Worm (Caenorhabditis elegans) whole organism, mixed stage, embryonic: ENCODE data around the gene srh-209.

Experiments
- M03D4.4 ChIP-seq: sonication (generic microtip); optimal IDR thresholded peaks from 2 replicates; lab custom pipeline; 2017; ENCODE audit warnings: mild to moderate bottlenecking, missing genetic modification characterization, missing compliant biosample characterization
- blmp-1 ChIP-seq: fragments of 150-350 bp; optimal IDR thresholded peaks from 2 replicates; lab custom pipeline; 2014; ENCODE audit warnings: missing biosample characterization, missing genetic modification characterization
- ceh-39 ChIP-seq: fragments of 150-350 bp; optimal IDR thresholded peaks from 2 replicates; lab custom pipeline; 2014; ENCODE audit warnings: missing biosample characterization, missing genetic modification characterization
- ceh-43 ChIP-seq: fragments of 200-800 bp; sonication (Bioruptor generic); optimal IDR thresholded peaks from 2 replicates; lab custom pipeline; 2018; ENCODE audit warnings: mild to moderate bottlenecking, missing genetic modification characterization, moderate library complexity, missing compliant biosample characterization
- ceh-83 ChIP-seq: fragments of 200-800 bp; sonication (Bioruptor generic); optimal IDR thresholded peaks from 2 replicates; lab custom pipeline; 2018; ENCODE audit warnings: mild to moderate bottlenecking, missing genetic modification characterization, missing compliant biosample characterization
- ces-1 ChIP-seq: fragments of 150-350 bp; optimal IDR thresholded peaks from 2 replicates; lab custom pipeline; 2014; ENCODE audit warnings: missing biosample characterization, missing genetic modification reagents, missing genetic modification characterization
- cnd-1 ChIP-seq: fragments of 200-800 bp; sonication (Bioruptor generic); optimal IDR thresholded peaks from 2 replicates; lab custom pipeline; 2018; ENCODE audit warnings: mild to moderate bottlenecking, missing genetic modification characterization, missing compliant biosample characterization
- drap-1 ChIP-seq: fragments of 200-800 bp; sonication (Bioruptor generic); optimal IDR thresholded peaks from 3 replicates; lab custom pipeline; 2018; ENCODE audit warnings: mild to moderate bottlenecking, missing genetic modification characterization, missing compliant biosample characterization
- elt-1 ChIP-seq: sonication (generic microtip); optimal IDR thresholded peaks from 2 replicates; lab custom pipeline; 2017; ENCODE audit warnings: missing genetic modification characterization, mild to moderate bottlenecking, missing compliant biosample characterization, antibody characterized with exemption, moderate library complexity, borderline replicate concordance; ENCODE audit not compliant: insufficient read depth
- elt-3 ChIP-seq: fragments of 150-350 bp; optimal IDR thresholded peaks from 2 replicates; lab custom pipeline; 2014; ENCODE audit warnings: missing biosample characterization, missing genetic modification characterization
- flh-1 ChIP-seq: fragments of 200-800 bp; sonication (Bioruptor generic); optimal IDR thresholded peaks from 2 replicates; lab custom pipeline; 2018; ENCODE audit warnings: mild to moderate bottlenecking, missing genetic modification characterization, moderate library complexity, missing compliant biosample characterization
- ham-2 ChIP-seq: fragments of 200-800 bp; sonication (Bioruptor generic); optimal IDR thresholded peaks from 2 replicates; lab custom pipeline; 2018; ENCODE audit warnings: mild to moderate bottlenecking, missing genetic modification characterization, missing compliant biosample characterization
- hlh-1 ChIP-seq: fragments of 150-350 bp; optimal IDR thresholded peaks from 2 replicates; lab custom pipeline; 2014; ENCODE audit warnings: missing biosample characterization, missing genetic modification reagents, missing genetic modification characterization
- lin-32 ChIP-seq: fragments of 200-800 bp; sonication (Bioruptor generic); optimal IDR thresholded peaks from 2 replicates; lab custom pipeline; 2018; ENCODE audit warnings: mild to moderate bottlenecking, missing genetic modification characterization, missing compliant biosample characterization
- lsy-2 ChIP-seq: fragments of 150-350 bp; optimal IDR thresholded peaks from 2 replicates; lab custom pipeline; 2014; ENCODE audit warnings: missing biosample characterization, missing genetic modification characterization
- mab-5 ChIP-seq: fragments of 150-350 bp; optimal IDR thresholded peaks from 2 replicates; lab custom pipeline; 2014; ENCODE audit warnings: missing biosample characterization, missing genetic modification characterization
- mep-1 ChIP-seq: fragments of 150-350 bp; optimal IDR thresholded peaks from 2 replicates; lab custom pipeline; 2017; ENCODE audit warnings: missing biosample characterization, missing genetic modification reagents, missing genetic modification characterization, inconsistent platforms
- mls-2 ChIP-seq: sonication (generic microtip); optimal IDR thresholded peaks from 2 replicates; lab custom pipeline; 2016; ENCODE audit warnings: mild to moderate bottlenecking, missing genetic modification characterization, moderate library complexity, missing compliant biosample characterization
- nhr-12 ChIP-seq: fragments of 150-350 bp; optimal IDR thresholded peaks from 2 replicates; lab custom pipeline; 2014; ENCODE audit warnings: missing biosample characterization, missing genetic modification characterization
- nhr-76 ChIP-seq: sonication (generic microtip); optimal IDR thresholded peaks from 2 replicates; lab custom pipeline; 2017; ENCODE audit warnings: missing biosample characterization, missing genetic modification characterization
- pha-4 ChIP-seq: fragments of 150-350 bp; optimal IDR thresholded peaks from 2 replicates; lab custom pipeline; 2018; ENCODE audit warnings: missing biosample characterization, missing genetic modification reagents, missing genetic modification characterization
- sem-2 ChIP-seq: fragments of 200-800 bp; sonication (Bioruptor generic); optimal IDR thresholded peaks from 2 replicates; lab custom pipeline; 2018; ENCODE audit warnings: mild to moderate bottlenecking, missing genetic modification characterization, missing compliant biosample characterization
- snpc-4 ChIP-seq: fragments of 150-350 bp; optimal IDR thresholded peaks from 2 replicates; lab custom pipeline; 2014; ENCODE audit warnings: missing biosample characterization, missing genetic modification characterization
- sptf-1 ChIP-seq: sonication (generic microtip); optimal IDR thresholded peaks from 2 replicates; lab custom pipeline; 2017; ENCODE audit warnings: mild to moderate bottlenecking, missing genetic modification characterization, moderate library complexity, missing compliant biosample characterization
- tbx-8 ChIP-seq: fragments of 200-800 bp; sonication (Bioruptor generic); optimal IDR thresholded peaks from 2 replicates; lab custom pipeline; 2018; ENCODE audit warnings: mild to moderate bottlenecking, missing genetic modification characterization, moderate library complexity, missing compliant biosample characterization
- unc-120 ChIP-seq: sonication (generic microtip); optimal IDR thresholded peaks from 2 replicates; lab custom pipeline; 2017; ENCODE audit warnings: missing genetic modification characterization, missing compliant biosample characterization; ENCODE audit not compliant: poor library complexity, severe bottlenecking
- unc-39 ChIP-seq: fragments of 150-350 bp; optimal IDR thresholded peaks from 2 replicates; lab custom pipeline; 2014; ENCODE audit warnings: missing biosample characterization, missing genetic modification characterization
- zip-8 ChIP-seq: fragments of 150-350 bp; optimal IDR thresholded peaks from 2 replicates; lab custom pipeline; 2014; ENCODE audit warnings: missing biosample characterization, missing genetic modification characterization
- ztf-11 ChIP-seq: fragments of 150-350 bp; optimal IDR thresholded peaks from 2 replicates; lab custom pipeline; 2014; ENCODE audit warnings: missing biosample characterization, missing genetic modification characterization

Gene srh-209

DNA sequence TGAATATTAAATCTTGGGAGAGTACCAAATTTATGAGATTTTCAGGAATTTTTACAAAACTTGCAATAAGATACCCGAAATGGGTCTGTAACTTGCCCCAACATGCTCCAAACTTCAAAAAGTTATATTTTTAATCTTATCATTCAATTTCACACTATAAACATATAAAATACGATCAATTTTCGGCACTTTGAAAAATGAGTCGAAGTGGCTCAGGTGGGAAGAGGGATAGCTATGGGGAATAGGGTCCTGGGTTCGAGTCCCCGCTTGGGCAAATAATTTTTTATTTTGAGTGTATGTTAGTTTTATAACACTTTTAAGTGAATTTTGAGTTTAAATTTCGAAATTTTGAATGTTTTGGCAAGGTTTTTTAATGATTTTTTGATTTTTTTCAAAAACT lies 33.6 kb downstream of the srh-209 start:
- TF ChIP-seq sptf-1 (tag; lab: Kevin White, UChicago) (no peak), lin-32 (GFP tag; lab: Kevin White, UChicago) (no peak), ztf-11 (tag; lab: Kevin White, UChicago) (no peak), unc-120 (tag; lab: Kevin White, UChicago) (no peak), drap-1 (GFP tag; lab: Kevin White, UChicago) (no peak), ceh-43 (GFP tag; lab: Kevin White, UChicago) (no peak), mep-1 (tag; lab: Kevin White, UChicago) (no peak)

DNA sequence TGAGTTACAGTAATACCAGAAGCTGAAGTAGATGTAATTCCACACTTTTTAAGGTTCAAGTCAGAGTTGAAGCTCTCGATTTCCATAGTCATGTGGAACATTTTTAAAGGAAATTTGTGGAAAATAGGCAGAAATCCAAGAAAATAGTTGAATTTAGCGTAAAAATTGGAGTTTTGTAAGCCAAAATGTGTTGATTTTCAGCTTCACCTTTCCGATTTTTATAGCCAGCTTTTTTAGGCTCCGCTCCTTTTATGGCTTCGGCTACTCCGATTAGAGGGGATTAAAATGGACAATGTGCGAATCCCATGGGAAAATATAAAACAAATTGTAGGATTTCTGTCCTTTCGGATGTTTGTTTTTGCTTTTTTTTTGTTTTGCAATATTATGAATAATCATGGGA lies 36.3 kb downstream of the srh-209 start, which contains the start of gene C08E8.6:
Gene C08E8.6, minus strand, starts transcription at position 101 of the 400 bp plus-strand sequence.
- TF ChIP-seq hlh-1 (tag; lab: Kevin White, UChicago) (no peak), ceh-39 (tag; lab: Kevin White, UChicago) (no peak), cnd-1 (tag; lab: Kevin White, UChicago) (no peak), pha-4 (tag; lab: Kevin White, UChicago) (no peak), nhr-12 (tag; lab: Kevin White, UChicago) (no peak), tbx-8 (GFP tag; lab: Kevin White, UChicago) (no peak)

DNA sequence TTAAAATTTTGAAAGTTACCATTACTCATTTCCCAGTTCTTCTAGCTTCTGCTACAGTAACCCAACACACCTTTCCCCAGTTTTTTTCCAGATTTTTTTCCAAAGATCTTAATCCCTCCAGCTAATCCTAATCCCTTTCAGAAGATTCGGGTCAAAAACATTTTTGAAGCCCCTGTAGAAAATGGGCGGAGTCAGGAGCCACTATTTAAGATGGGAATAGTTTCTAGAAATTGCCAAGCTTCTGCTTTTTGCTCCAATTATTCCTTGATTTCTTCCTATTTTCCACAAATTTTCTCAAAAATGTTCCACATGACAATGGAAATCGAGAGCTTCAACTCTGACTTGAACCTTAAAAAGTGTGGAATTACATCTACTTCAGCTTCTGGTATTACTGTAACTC lies 40.1 kb downstream of the srh-209 start, which contains the start of gene C08E8.9:
Gene C08E8.9, plus strand, starts transcription at position 301 of the 400 bp plus-strand sequence.
- TF ChIP-seq M03D4.4 (tag; lab: Kevin White, UChicago) (no peak), elt-3 (tag; lab: Kevin White, UChicago) (no peak), cnd-1 (tag; lab: Kevin White, UChicago) (no peak)

DNA sequence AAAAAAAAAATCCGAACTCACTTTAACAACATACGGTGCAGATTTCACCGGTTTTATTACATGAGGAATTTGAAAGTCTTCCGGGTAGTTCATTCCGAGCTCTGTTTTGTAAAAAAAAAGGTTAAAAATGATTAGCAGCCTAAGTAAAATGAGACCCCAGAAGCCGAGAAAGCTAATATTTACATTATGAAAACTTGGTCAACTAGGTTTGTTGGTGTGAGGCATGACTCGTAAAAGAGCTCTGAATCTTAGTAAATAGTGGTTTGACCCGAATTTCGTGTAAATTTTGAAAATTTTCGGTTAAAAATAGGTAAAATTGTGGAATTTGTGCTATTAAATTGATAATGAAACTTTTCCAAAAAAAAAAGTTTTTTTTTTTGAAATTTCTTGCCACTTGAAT lies 42.3 kb downstream of the srh-209 start, which contains the start of gene C08E8.1:
Gene C08E8.1, minus strand, starts transcription at position 101 of the 400 bp plus-strand sequence.
- TF ChIP-seq ces-1 (GFP tag; lab: Kevin White, UChicago) (no peak), ceh-43 (GFP tag; lab: Kevin White, UChicago) (no peak), flh-1 (GFP tag; lab: Kevin White, UChicago) (no peak), hlh-1 (tag; lab: Kevin White, UChicago) (no peak), sem-2 (GFP tag; lab: Kevin White, UChicago) (no peak), unc-39 (tag; lab: Kevin White, UChicago) (no peak), snpc-4 (tag; lab: Kevin White, UChicago) (no peak), elt-1 (tag; lab: Kevin White, UChicago) (no peak), mls-2 (tag; lab: Kevin White, UChicago) (no peak), zip-8 (no peak), nhr-76 (tag; lab: Kevin White, UChicago) (no peak), drap-1 (GFP tag; lab: Kevin White, UChicago) (no peak), ham-2 (GFP tag; lab: Kevin White, UChicago) (no peak), blmp-1 (tag; lab: Kevin White, UChicago) (no peak), tbx-8 (GFP tag; lab: Kevin White, UChicago) (no peak), lsy-2 (tag; lab: Kevin White, UChicago) (no peak), unc-120 (tag; lab: Kevin White, UChicago) (no peak), elt-3 (tag; lab: Kevin White, UChicago) (no peak)
- TF ChIP-seq, all 35 proteins: peak for 0

DNA sequence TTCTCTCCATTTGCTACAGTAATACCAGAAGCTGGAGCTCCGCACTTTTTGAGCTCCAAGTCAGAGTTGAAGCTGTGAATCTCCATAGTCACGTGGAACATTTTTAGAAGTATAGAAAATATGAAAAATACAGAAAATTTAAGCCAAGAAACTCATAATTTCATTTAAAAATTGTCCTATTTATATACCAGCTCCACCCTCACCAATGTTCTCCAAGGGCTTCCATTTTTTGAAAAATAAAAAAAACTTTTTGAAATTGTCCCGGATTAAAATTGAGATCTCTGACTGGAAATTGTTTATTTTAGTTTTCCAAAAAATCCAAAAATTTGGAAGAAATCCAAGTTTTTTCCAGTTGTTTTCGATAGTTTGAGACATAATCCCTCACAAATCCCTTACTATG lies 44.8 kb downstream of the srh-209 start, which contains the start of gene C08E8.5:
Gene C08E8.5, minus strand, starts transcription at position 101 of the 400 bp plus-strand sequence.
- no peak for TF ChIP-seq sem-2 (GFP tag; lab: Kevin White, UChicago)
- no peak for TF ChIP-seq ceh-39 (tag; lab: Kevin White, UChicago)
- TF ChIP-seq sptf-1 (tag; lab: Kevin White, UChicago): no peak
- TF ChIP-seq elt-1 (tag; lab: Kevin White, UChicago): no peak
- no peak for TF ChIP-seq ceh-83 (GFP tag; lab: Kevin White, UChicago)
- TF ChIP-seq lsy-2 (tag; lab: Kevin White, UChicago): no peak
- TF ChIP-seq pha-4 (tag; lab: Kevin White, UChicago): no peak
- TF ChIP-seq tbx-8 (GFP tag; lab: Kevin White, UChicago): no peak
- no peak for TF ChIP-seq ces-1 (GFP tag; lab: Kevin White, UChicago)
- TF ChIP-seq mab-5 (tag; lab: Kevin White, UChicago): no peak
- no peak for TF ChIP-seq lin-32 (GFP tag; lab: Kevin White, UChicago)
